Fruit fly (Drosophila melanogaster) Kc167 (cell line): ENCODE measurements around the gene CG2839.

Experiments
- Myc ChIP-seq: fragments of >200 bp; optimal IDR thresholded peaks from 2 replicates; lab custom pipeline; 2017; ENCODE audit warnings: missing external identifiers
- Sin3A ChIP-seq: fragments of >200 bp; optimal IDR thresholded peaks from 2 replicates; lab custom pipeline; 2018; ENCODE audit warnings: missing external identifiers
- h ChIP-seq: fragments of >200 bp; optimal IDR thresholded peaks from 3 replicates; lab custom pipeline; 2018; ENCODE audit warnings: missing external identifiers
- insv ChIP-seq: fragments of >200 bp; optimal IDR thresholded peaks from 3 replicates; lab custom pipeline; 2018; ENCODE audit warnings: missing external identifiers
- psq ChIP-seq: fragments of >200 bp; optimal IDR thresholded peaks from 2 replicates; lab custom pipeline; 2017; ENCODE audit warnings: missing external identifiers
- ttk ChIP-seq: sonication (Bioruptor generic); optimal IDR thresholded peaks from 2 replicates; lab custom pipeline; 2017; ENCODE audit warnings: missing external identifiers

CG2839 gene

DNA sequence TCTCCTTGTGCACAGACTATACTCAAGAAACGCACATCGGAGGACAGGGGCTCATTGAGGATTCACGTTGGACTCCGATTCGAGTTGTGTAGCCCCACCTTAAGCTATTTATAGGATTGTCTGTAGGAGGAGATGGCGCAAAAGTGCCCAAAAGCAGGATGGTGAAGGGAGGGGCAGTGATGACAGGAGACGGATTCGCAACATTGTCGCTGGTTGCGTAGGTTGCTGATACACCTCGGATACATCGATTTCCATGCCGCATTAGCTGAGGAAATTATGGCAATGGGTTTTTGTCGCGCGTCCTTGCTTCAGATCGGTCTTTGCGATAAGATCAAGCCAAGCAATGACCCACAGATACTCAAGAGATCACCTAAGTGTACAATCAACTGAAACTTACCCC lies 22.1 kb downstream of the CG2839 start:
- TF ChIP-seq ttk = no peak
- TF ChIP-seq insv (lab: Kevin White, UChicago) = no peak
- no peak for TF ChIP-seq psq (lab: Kevin White, UChicago)
- no peak for TF ChIP-seq h (lab: Kevin White, UChicago)

DNA sequence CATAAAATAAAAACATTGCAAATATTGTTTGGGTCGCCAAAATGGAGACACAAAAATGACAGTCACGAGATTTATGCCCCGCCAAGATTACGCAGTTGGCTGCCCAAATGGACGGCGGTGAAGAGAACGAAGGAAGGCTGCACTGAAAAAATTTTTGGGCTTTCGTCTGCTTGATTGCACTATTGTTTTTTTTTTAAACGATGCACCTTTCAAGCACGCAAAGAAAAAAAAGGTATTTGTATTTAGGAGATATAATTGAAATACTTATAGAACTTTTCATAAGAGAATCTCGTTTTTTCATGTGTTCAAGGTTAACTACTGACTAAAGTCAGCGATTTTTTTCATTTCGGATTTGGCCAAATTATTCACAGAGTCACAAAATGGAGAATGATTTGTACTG lies 25.4 kb downstream of the CG2839 start:
- TF ChIP-seq h (lab: Kevin White, UChicago) (no peak), insv (lab: Kevin White, UChicago) (no peak), Myc (lab: Kevin White, UChicago) (no peak), ttk (no peak), psq (lab: Kevin White, UChicago) (no peak), Sin3A (lab: Kevin White, UChicago) (no peak)

DNA sequence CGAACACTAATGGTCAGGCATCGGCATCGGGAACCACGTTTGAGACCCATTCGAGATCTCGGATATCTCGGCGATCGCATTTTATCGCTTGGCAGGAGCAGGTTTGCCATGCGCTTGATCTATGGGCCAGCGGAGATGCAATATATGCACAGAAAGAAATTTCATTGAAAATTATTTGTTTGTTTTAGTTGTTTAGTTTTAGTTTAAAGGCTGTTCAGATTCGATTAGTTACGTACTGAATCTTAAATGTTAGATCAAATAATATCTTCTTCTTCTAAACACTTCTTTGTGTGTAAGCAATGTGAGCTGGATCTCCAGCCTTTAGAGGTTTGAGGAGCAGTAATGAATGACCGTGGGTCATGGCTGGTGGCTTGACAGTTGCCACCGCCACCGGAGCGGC lies 28.3 kb downstream of the CG2839 start:
- TF ChIP-seq ttk (no peak), insv (lab: Kevin White, UChicago) (no peak), Myc (lab: Kevin White, UChicago) (no peak), h (lab: Kevin White, UChicago) (no peak), psq (lab: Kevin White, UChicago) (no peak), Sin3A (lab: Kevin White, UChicago) (no peak)

DNA sequence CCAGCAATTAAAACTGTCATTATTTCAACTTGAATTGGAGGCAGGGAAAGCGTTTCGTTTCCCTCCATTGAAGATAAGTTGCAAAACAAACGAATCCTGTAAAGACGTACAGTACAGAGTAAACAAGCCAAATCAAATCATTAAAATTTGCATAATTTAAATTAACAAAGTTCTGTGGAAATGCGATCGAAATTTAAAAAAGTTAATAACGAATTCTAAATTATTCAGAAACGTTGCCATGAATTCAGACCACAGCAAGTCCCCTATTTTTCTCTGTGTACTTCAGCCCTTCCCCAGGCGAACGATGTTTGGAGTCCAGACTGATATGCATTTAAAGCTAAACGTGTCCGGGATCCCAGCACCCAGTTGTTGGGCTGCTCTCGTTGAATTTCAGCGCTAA lies 32.6 kb downstream of the CG2839 start:
- no peak for TF ChIP-seq ttk
- TF ChIP-seq h (lab: Kevin White, UChicago) = no peak
- TF ChIP-seq Sin3A (lab: Kevin White, UChicago) = no peak
- no peak for TF ChIP-seq insv (lab: Kevin White, UChicago)
- no peak for TF ChIP-seq psq (lab: Kevin White, UChicago)
- no peak for TF ChIP-seq Myc (lab: Kevin White, UChicago)

DNA sequence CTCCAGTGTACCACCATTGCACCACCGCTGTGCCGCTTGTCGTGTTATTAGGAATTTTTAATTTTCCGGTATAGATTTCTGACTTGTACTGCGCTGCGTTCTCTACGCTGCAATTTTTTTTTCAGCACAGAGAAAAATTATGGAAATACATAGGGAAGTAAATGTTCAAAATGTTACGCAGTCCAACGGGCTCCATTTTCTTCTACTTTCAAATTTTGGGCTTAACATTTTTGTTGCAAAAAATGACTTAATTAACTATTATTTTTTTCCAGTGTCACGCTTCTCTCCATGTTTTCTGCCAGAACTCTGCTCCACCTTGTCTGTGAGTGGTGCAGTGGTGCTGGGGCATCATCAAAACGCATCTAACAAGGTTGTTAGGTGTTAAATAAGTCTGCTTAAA lies 35.5 kb downstream of the CG2839 start:
- no peak for TF ChIP-seq h (lab: Kevin White, UChicago)
- TF ChIP-seq ttk = no peak
- no peak for TF ChIP-seq Myc (lab: Kevin White, UChicago)
- TF ChIP-seq psq (lab: Kevin White, UChicago) = no peak
- TF ChIP-seq insv (lab: Kevin White, UChicago) = no peak
- no peak for TF ChIP-seq Sin3A (lab: Kevin White, UChicago)

DNA sequence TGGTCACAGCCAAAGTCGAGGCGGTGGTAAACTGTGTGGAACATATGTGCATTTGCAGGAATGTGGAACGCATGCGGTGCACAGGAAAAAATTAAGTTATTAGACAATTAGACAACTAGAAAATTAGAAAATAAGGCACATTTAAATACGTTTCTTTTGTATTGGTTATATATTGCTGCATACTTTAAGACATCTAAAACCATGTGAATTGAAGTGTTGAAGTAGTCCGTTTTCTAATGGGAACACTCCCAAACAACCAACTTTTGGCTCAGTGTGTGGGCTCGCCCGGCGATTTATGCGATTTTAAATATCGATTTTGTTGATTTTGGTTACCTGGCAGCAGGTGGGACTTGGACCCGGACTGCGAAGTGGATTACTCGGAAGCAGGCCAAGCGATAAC lies 38.9 kb downstream of the CG2839 start:
- no peak for TF ChIP-seq h (lab: Kevin White, UChicago)
- TF ChIP-seq insv (lab: Kevin White, UChicago) = no peak
- no peak for TF ChIP-seq psq (lab: Kevin White, UChicago)
- TF ChIP-seq Myc (lab: Kevin White, UChicago) = no peak
- TF ChIP-seq Sin3A (lab: Kevin White, UChicago) = no peak
- no peak for TF ChIP-seq ttk

DNA sequence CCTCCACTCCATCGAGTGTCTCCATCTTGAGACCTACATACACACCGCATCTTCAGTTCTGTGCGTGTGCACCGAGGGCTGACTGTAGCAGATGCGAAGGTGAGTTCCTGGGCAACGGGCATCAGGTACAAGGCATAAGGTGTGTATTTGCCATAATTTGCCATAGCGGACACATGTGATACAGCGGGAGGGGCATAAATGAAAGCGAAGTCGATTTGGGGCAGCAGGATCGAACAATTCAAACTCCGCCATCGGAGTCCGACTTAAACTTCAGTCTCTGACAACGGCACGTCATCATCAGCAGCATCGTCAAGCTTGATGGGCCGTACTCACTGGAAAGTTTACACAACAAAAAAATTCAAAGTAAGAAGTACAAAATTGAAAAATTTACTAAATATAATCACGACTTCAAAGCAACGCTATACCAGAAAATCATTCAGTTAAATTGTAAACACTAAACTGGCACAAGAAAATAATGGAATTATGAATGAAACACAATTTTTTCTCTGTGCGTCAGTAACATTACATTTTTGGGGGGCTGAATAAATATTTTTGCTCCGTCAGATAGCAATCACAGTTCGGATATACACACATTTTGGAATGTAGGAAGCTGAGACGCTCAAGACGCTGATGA lies 43.6 kb downstream of the CG2839 start:
- TF ChIP-seq Myc (lab: Kevin White, UChicago) = no peak
- no peak for TF ChIP-seq Sin3A (lab: Kevin White, UChicago)
- TF ChIP-seq psq (lab: Kevin White, UChicago) = no peak
- no peak for TF ChIP-seq ttk
- TF ChIP-seq insv (lab: Kevin White, UChicago) = no peak
- TF ChIP-seq h (lab: Kevin White, UChicago) = no peak

DNA sequence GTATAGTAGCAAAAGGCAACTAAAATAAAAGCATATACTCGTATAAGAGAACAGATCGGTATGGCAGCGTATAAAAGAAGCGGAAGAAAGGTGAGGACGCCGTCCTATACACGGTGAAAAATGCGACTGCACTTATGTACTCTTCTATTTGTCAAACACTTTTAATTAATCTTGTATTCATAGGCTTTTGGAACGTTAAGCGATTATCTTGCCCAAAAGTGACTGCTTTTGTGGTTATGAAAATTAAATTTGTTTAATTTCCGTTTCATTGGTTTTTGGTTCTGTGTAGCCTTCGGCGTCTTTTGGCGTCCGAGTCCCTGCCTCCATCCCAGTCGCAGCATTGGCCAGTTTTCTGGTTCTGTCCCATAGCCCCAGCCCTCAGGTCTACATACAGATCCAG lies 45.3 kb downstream of the CG2839 start:
- TF ChIP-seq insv (lab: Kevin White, UChicago) = no peak
- no peak for TF ChIP-seq psq (lab: Kevin White, UChicago)
- TF ChIP-seq h (lab: Kevin White, UChicago) = no peak
- TF ChIP-seq Sin3A (lab: Kevin White, UChicago) = no peak
- no peak for TF ChIP-seq Myc (lab: Kevin White, UChicago)
- TF ChIP-seq ttk = no peak

DNA sequence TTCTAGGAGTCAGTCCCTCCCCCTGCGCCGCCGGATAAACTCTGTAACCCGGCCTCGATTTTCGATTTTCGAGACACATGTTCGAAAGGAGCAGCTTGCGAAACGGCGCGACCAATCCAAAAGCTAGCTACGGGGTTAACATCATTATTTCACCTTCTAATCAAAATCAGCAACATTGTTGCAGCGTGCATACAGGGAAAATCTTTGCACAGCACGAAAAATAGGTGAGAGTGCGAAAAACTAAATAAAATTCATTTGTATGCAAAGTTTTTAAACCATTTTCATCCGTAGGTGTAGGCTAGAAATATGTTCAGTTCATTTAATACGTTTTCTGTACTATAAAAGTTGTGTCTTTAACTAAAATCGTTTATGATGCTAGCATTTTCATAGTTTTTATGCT lies 46.8 kb downstream of the CG2839 start:
- TF ChIP-seq Myc (lab: Kevin White, UChicago) = no peak
- no peak for TF ChIP-seq insv (lab: Kevin White, UChicago)
- TF ChIP-seq h (lab: Kevin White, UChicago) = no peak
- no peak for TF ChIP-seq Sin3A (lab: Kevin White, UChicago)
- TF ChIP-seq ttk = no peak
- TF ChIP-seq psq (lab: Kevin White, UChicago) = no peak

DNA sequence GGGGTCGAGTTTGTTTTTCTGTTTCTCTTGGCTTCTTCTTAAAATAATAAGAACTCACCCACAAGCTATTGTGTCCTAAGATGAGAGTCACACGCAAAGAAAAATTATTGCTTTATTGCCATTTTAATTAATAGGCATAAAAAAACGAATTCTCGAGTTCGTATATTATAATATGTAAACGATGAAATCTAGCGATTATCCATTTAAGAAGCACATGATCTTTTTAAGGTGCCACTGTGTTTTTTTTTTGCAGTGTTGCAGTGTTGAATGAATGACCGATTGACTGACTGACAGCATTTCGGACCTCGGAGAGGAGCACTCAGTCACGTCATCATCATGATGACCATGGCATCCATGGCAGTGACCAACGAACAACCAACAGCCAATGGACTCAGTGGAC lies 49.5 kb downstream of the CG2839 start:
- no peak for TF ChIP-seq insv (lab: Kevin White, UChicago)
- TF ChIP-seq Myc (lab: Kevin White, UChicago) = no peak
- TF ChIP-seq ttk = no peak
- no peak for TF ChIP-seq h (lab: Kevin White, UChicago)
- TF ChIP-seq psq (lab: Kevin White, UChicago) = no peak
- no peak for TF ChIP-seq Sin3A (lab: Kevin White, UChicago)
